Fruit fly (Drosophila melanogaster): Measurements from ENCODE around the gene nau.

Gene nau

dm6 chr3R:23732990-23733512, 14.9 kb upstream of the nau start, which contains the start of the genes Hmgcr and Rpn9 (continued):
- peak in 1 of 2 experiments; percentile 11 for TF ChIP-seq Hr51 (GFP tag; optimal IDR thresholded peaks at IDR 0.05)
- TF ChIP-seq chinmo (GFP tag; IDR thresholded peaks at IDR 0.05; ENCODE audit: partially characterized antibody) = no peak
- peak; percentile 58 for TF ChIP-seq CG9437 (GFP tag; optimal IDR thresholded peaks at IDR 0.05)
- TF ChIP-seq Hsf (GFP tag; optimal IDR thresholded peaks at IDR 0.05) = no peak
- TF ChIP-seq Dll (GFP tag; IDR thresholded peaks at IDR 0.05; ENCODE audit: partially characterized antibody) = 0 out of 4 replicates have a peak, but pooled peaks have one; percentile 40
- peak; percentile 44; the same call in 1 of the 2 replicates for TF ChIP-seq Adf1 (GFP tag; IDR thresholded peaks at IDR 0.05)
- TF ChIP-seq CG13296 (GFP tag; optimal IDR thresholded peaks at IDR 0.05) = peak; percentile 18
- TF ChIP-seq so (GFP tag; IDR thresholded peaks at IDR 0.05) = no peak; the same call in 2 of the 3 replicates
- TF ChIP-seq CG8290 (GFP tag; optimal IDR thresholded peaks at IDR 0.05) = peak; percentile 8
- TF ChIP-seq CG8290 (tag; optimal IDR thresholded peaks at IDR 0.05) = peak in 1 of 2 experiments; percentile 47
- TF ChIP-seq dm (GFP tag; optimal IDR thresholded peaks at IDR 0.05) = peak; percentile 41
- TF ChIP-seq CG1792 (GFP tag; optimal IDR thresholded peaks at IDR 0.05) = no peak
- TF ChIP-seq Poxn (GFP tag; IDR thresholded peaks at IDR 0.05) = no peak
- no peak for TF ChIP-seq Oli (tag; optimal IDR thresholded peaks at IDR 0.05)
- no peak for TF ChIP-seq prd (optimal IDR thresholded peaks at IDR 0.05)
- no peak for TF ChIP-seq prd (GFP tag; IDR thresholded peaks at IDR 0.05)
- TF ChIP-seq CG6791 (GFP tag; IDR thresholded peaks at IDR 0.05; ENCODE audit: partially characterized antibody) = no peak
- no peak for TF ChIP-seq pho (GFP tag; optimal IDR thresholded peaks at IDR 0.05)
- no peak for TF ChIP-seq CG13775 (GFP tag; optimal IDR thresholded peaks at IDR 0.05)
- TF ChIP-seq Hr3 (GFP tag; optimal IDR thresholded peaks at IDR 0.05) = no peak
- TF ChIP-seq gsb-n (tag; optimal IDR thresholded peaks at IDR 0.05) = peak; percentile 49
- TF ChIP-seq CG17186 (GFP tag; optimal IDR thresholded peaks at IDR 0.05) = peak; percentile 62
- TF ChIP-seq Sin3A (optimal IDR thresholded peaks at IDR 0.05) = peak; percentile 95
- TF ChIP-seq exex (tag; optimal IDR thresholded peaks at IDR 0.05) = peak; percentile 17
- no peak for TF ChIP-seq CG4360 (GFP tag; IDR thresholded peaks at IDR 0.05)
- no peak for TF ChIP-seq CG11723 (GFP tag; optimal IDR thresholded peaks at IDR 0.05)
- TF ChIP-seq CG6272 (GFP tag; IDR thresholded peaks at IDR 0.05) = no peak
- TF ChIP-seq sc (optimal IDR thresholded peaks at IDR 0.05) = no peak
- TF ChIP-seq sc (GFP tag; optimal IDR thresholded peaks at IDR 0.05) = no peak
- TF ChIP-seq CG11560 (tag; IDR thresholded peaks at IDR 0.05) = peak; percentile 99
- TF ChIP-seq luna (GFP tag; optimal IDR thresholded peaks at IDR 0.05) = no peak
- TF ChIP-seq gcm (GFP tag; optimal IDR thresholded peaks at IDR 0.05) = peak; percentile 30
- TF ChIP-seq CG7839 (tag; optimal IDR thresholded peaks at IDR 0.05) = peak; percentile 13
- TF ChIP-seq PHDP (tag; optimal IDR thresholded peaks at IDR 0.05) = peak; percentile 47
- TF ChIP-seq CG33213 (GFP tag; optimal IDR thresholded peaks at IDR 0.05) = peak; percentile 15
- TF ChIP-seq vfl (GFP tag; optimal IDR thresholded peaks at IDR 0.05) = no peak
- TF ChIP-seq CG14014 (GFP tag; IDR thresholded peaks at IDR 0.05) = no peak
- no peak for TF ChIP-seq CG10959 (GFP tag; IDR thresholded peaks at IDR 0.05)
- no peak for TF ChIP-seq ara (GFP tag; IDR thresholded peaks at IDR 0.05)
- TF ChIP-seq Sry-δ (GFP tag; optimal IDR thresholded peaks at IDR 0.05) = peak; percentile 52
- TF ChIP-seq ap (GFP tag; IDR thresholded peaks at IDR 0.05) = no peak
- no peak for TF ChIP-seq HmgD (GFP tag; optimal IDR thresholded peaks at IDR 0.05)
- peak; percentile 14 for TF ChIP-seq CG13624 (GFP tag; optimal IDR thresholded peaks at IDR 0.05)
- no peak for TF ChIP-seq klu (GFP tag; IDR thresholded peaks at IDR 0.05)
- peak; percentile 21 for TF ChIP-seq Camta (GFP tag; optimal IDR thresholded peaks at IDR 0.05)
- TF ChIP-seq CrebB (tag; optimal IDR thresholded peaks at IDR 0.05) = peak; percentile 38
- TF ChIP-seq maf-S (GFP tag; optimal IDR thresholded peaks at IDR 0.05) = no peak
- no peak for TF ChIP-seq CG3726 (GFP tag; IDR thresholded peaks at IDR 0.05)
- no peak for TF ChIP-seq CG3163 (GFP tag; optimal IDR thresholded peaks at IDR 0.05)
- TF ChIP-seq MESR4 (GFP tag; optimal IDR thresholded peaks at IDR 0.05) = peak; percentile 66
- TF ChIP-seq CG13424 (tag; optimal IDR thresholded peaks at IDR 0.05) = peak; percentile 28
- peak in 1 of 2 experiments; percentile 71 for TF ChIP-seq Eip74EF (GFP tag; optimal IDR thresholded peaks at IDR 0.05)
